Worm (Caenorhabditis elegans) whole organism, L1 larva: Measurements from ENCODE around the gene M04D8.8.

Source experiments
- C16A3.4 ChIP-seq: fragments of 150-350 bp; optimal IDR thresholded peaks from 2 replicates; lab custom pipeline; 2014; ENCODE audit warnings: missing biosample characterization, missing genetic modification characterization
- aly-2 ChIP-seq: fragments of 150-350 bp; optimal IDR thresholded peaks from 2 replicates; lab custom pipeline; 2014; ENCODE audit warnings: missing biosample characterization, missing genetic modification characterization
- blmp-1 ChIP-seq: fragments of 150-350 bp; optimal IDR thresholded peaks from 2 replicates; lab custom pipeline; 2014; ENCODE audit warnings: missing biosample characterization, missing genetic modification characterization
- dpl-1 ChIP-seq, 3 experiments: fragments of 150-350 bp in 2 of 3; sonication (generic microtip) in 1 of 3; optimal IDR thresholded peaks; 2 replicates each; lab custom pipeline; 2014 to 2017; ENCODE audit warnings: missing biosample characterization in 3 of 3, missing genetic modification characterization in 3 of 3, missing genetic modification reagents in 3 of 3
- fkh-4 ChIP-seq: sonication (generic microtip); optimal IDR thresholded peaks from 2 replicates; lab custom pipeline; 2016; ENCODE audit warnings: missing compliant biosample characterization, missing genetic modification characterization, borderline replicate concordance
- swsn-7 ChIP-seq: sonication (generic microtip); optimal IDR thresholded peaks from 2 replicates; lab custom pipeline; 2016; ENCODE audit warnings: missing genetic modification characterization, missing compliant biosample characterization

- no peak for TF ChIP-seq C16A3.4 (tag; lab: Kevin White, UChicago)
- no peak for TF ChIP-seq blmp-1 (tag; lab: Kevin White, UChicago)
- TF ChIP-seq swsn-7 (tag; lab: Kevin White, UChicago): no peak
- no peak for TF ChIP-seq fkh-4 (tag; lab: Kevin White, UChicago)
- TF ChIP-seq dpl-1 (GFP tag; optimal IDR thresholded peaks at IDR 0.05; lab: Kevin White, UChicago): no peak
- no peak for TF ChIP-seq aly-2 (tag; lab: Kevin White, UChicago)
These were observed 768 bp upstream of the M04D8.8 start, which contains the start of gene M04D8.5 for ce11 chrIII:10033213-10033612.
